Fruit fly (Drosophila melanogaster): ENCODE results near the gene CG42780.

The CG42780 gene

dm6 chrX:7306538-7307477, 25.2 kb downstream of the CG42780 start (continued):
- TF ChIP-seq ase (GFP tag; IDR thresholded peaks at IDR 0.05) (peak; percentile 63; the same call in 1 of the 3 replicates), Doc3 (GFP tag; IDR thresholded peaks at IDR 0.05; ENCODE audit: partially characterized antibody) (no peak), trem (tag; optimal IDR thresholded peaks at IDR 0.05) (peak; percentile 90), shn (GFP tag; optimal IDR thresholded peaks at IDR 0.05) (peak; percentile 86), disco-r (GFP tag; optimal IDR thresholded peaks at IDR 0.05) (peak; percentile 73), ssp (GFP tag; IDR thresholded peaks at IDR 0.05) (peak; percentile 70), insv (GFP tag; optimal IDR thresholded peaks at IDR 0.05) (peak in 1 of 2 experiments; percentile 59), Six4 (GFP tag; optimal IDR thresholded peaks at IDR 0.05) (peak; percentile 79), Hr78 (GFP tag; optimal IDR thresholded peaks at IDR 0.05) (peak in 1 of 2 experiments; percentile 60), cg (GFP tag; optimal IDR thresholded peaks at IDR 0.05) (peak; percentile 94), gce (GFP tag; IDR thresholded peaks at IDR 0.05) (no peak; the same call in 2 of the 3 replicates), pho (GFP tag; optimal IDR thresholded peaks at IDR 0.05) (peak; percentile 83), Mad (GFP tag; optimal IDR thresholded peaks at IDR 0.05) (peak; percentile 69), HmgZ (tag; optimal IDR thresholded peaks at IDR 0.05) (peak; percentile 39), CG8290 (GFP tag; optimal IDR thresholded peaks at IDR 0.05) (no peak), CG8290 (tag; optimal IDR thresholded peaks at IDR 0.05) (peak in 1 of 2 experiments; percentile 64), pzg (GFP tag; optimal IDR thresholded peaks at IDR 0.05) (no peak), Taf1 (GFP tag; IDR thresholded peaks at IDR 0.05) (no peak), Hey (tag; optimal IDR thresholded peaks at IDR 0.05) (peak; percentile 22), Gug (GFP tag; IDR thresholded peaks at IDR 0.05) (peak; percentile 81), CG10565 (GFP tag; optimal IDR thresholded peaks at IDR 0.05) (peak; percentile 69), CG2875 (GFP tag; optimal IDR thresholded peaks at IDR 0.05) (peak; percentile 92), al (GFP tag; IDR thresholded peaks at IDR 0.05) (peak; percentile 72), CG11093 (GFP tag; IDR thresholded peaks at IDR 0.05) (peak; percentile 80), CG10274 (GFP tag; optimal IDR thresholded peaks at IDR 0.05) (peak; percentile 83), CG1832 (GFP tag; optimal IDR thresholded peaks at IDR 0.05) (peak; percentile 16), CG1603 (tag; optimal IDR thresholded peaks at IDR 0.05) (peak; percentile 71), peb (GFP tag; IDR thresholded peaks at IDR 0.05) (peak; percentile 63; the same call in 1 of the 2 replicates), CG6654 (GFP tag; optimal IDR thresholded peaks at IDR 0.05) (peak; percentile 90), gcm (GFP tag; optimal IDR thresholded peaks at IDR 0.05) (peak; percentile 89), Fer2 (tag; optimal IDR thresholded peaks at IDR 0.05) (peak; percentile 72), CG9437 (GFP tag; optimal IDR thresholded peaks at IDR 0.05) (peak; percentile 95), CG3163 (GFP tag; optimal IDR thresholded peaks at IDR 0.05) (no peak), fd64A (GFP tag; optimal IDR thresholded peaks at IDR 0.05) (peak; percentile 50), CG18619 (GFP tag; optimal IDR thresholded peaks at IDR 0.05) (peak; percentile 97), Dll (GFP tag; IDR thresholded peaks at IDR 0.05; ENCODE audit: partially characterized antibody) (no peak), crol (GFP tag; IDR thresholded peaks at IDR 0.05) (peak; percentile 100), CG2889 (GFP tag; IDR thresholded peaks at IDR 0.05) (peak; percentile 55; the same call in 1 of the 3 replicates), nom (GFP tag; optimal IDR thresholded peaks at IDR 0.05) (peak; percentile 66), crp (GFP tag; optimal IDR thresholded peaks at IDR 0.05) (peak in 1 of 2 experiments; percentile 56), hkb (optimal IDR thresholded peaks at IDR 0.05) (no peak), hkb (GFP tag; IDR thresholded peaks at IDR 0.05) (no peak; the same call in none of the 2 replicates), ftz-f1 (GFP tag; optimal IDR thresholded peaks at IDR 0.05) (no peak), amos (GFP tag; IDR thresholded peaks at IDR 0.05; ENCODE audit: partially characterized antibody) (no peak; the same call in 1 of the 2 replicates), sr (GFP tag; IDR thresholded peaks at IDR 0.05) (peak; percentile 85), B-H1 (GFP tag; IDR thresholded peaks at IDR 0.05) (peak; percentile 64), zen2 (GFP tag; IDR thresholded peaks at IDR 0.05; ENCODE audit: partially characterized antibody) (no peak), Myb (GFP tag; optimal IDR thresholded peaks at IDR 0.05) (peak; percentile 66)
